Fruit fly (Drosophila melanogaster): ENCODE results near the gene BicD.
A peak's percentile ranks its signal among the peaks of the same experiment; 100 is the strongest.

BicD gene

DNA sequence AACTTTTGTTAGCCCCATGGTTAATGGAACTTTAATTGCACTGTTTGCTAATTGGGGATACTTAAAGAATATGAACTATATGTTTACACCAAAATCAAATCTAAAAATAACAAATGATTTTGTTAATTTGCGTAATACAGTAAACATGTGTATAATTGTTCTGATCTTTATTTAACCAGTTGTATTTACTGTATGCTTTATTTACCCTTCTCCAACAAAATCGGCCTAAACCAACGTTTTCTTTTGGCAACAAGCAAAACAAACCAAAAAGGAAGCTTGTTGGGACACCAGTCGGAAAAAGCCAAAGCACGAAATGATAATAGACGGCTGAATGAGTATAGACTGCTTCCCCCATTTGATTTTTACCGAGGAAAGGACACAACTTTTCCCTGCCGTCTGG, 2.4 kb downstream of the BicD start (continued):
- peak; percentile 62 for TF ChIP-seq mirr (GFP tag; optimal IDR thresholded peaks at IDR 0.05)
- TF ChIP-seq pho (GFP tag; optimal IDR thresholded peaks at IDR 0.05) = peak; percentile 59
- no peak for TF ChIP-seq trem (tag; optimal IDR thresholded peaks at IDR 0.05)
- TF ChIP-seq H15 (GFP tag; IDR thresholded peaks at IDR 0.05) = no peak
- TF ChIP-seq sob (GFP tag; IDR thresholded peaks at IDR 0.05) = peak; percentile 78; the same call in 1 of the 2 replicates
- TF ChIP-seq CG8290 (GFP tag; optimal IDR thresholded peaks at IDR 0.05) = no peak
- TF ChIP-seq CG8290 (tag; optimal IDR thresholded peaks at IDR 0.05) = peak in 1 of 2 experiments; percentile 95
- TF ChIP-seq CG9817 (tag; optimal IDR thresholded peaks at IDR 0.05) = peak; percentile 73
- peak; percentile 28 for TF ChIP-seq MTF-1 (GFP tag; optimal IDR thresholded peaks at IDR 0.05; ENCODE audit: borderline replicate concordance)
- no peak for TF ChIP-seq corto (GFP tag; optimal IDR thresholded peaks at IDR 0.05)
- TF ChIP-seq gce (GFP tag; IDR thresholded peaks at IDR 0.05) = no peak
- peak; percentile 42; the same call in 1 of the 3 replicates for TF ChIP-seq CG34422 (GFP tag; IDR thresholded peaks at IDR 0.05)
- TF ChIP-seq CG13287 (GFP tag; IDR thresholded peaks at IDR 0.05; ENCODE audit: partially characterized antibody) = no peak
- TF ChIP-seq CG8359 (GFP tag; optimal IDR thresholded peaks at IDR 0.05; ENCODE audit: borderline replicate concordance) = no peak
- TF ChIP-seq CG6854 (GFP tag; optimal IDR thresholded peaks at IDR 0.05) = peak; percentile 80
- TF ChIP-seq CG17612 (GFP tag; IDR thresholded peaks at IDR 0.05) = peak; percentile 44; the same call in 1 of the 2 replicates
- TF ChIP-seq CG9609 (GFP tag; optimal IDR thresholded peaks at IDR 0.05) = no peak
- no peak for TF ChIP-seq croc (GFP tag; conservative IDR thresholded peaks at IDR 0.05)
- peak; percentile 69 for TF ChIP-seq Dek (tag; optimal IDR thresholded peaks at IDR 0.05)
- no peak for TF ChIP-seq CG11723 (GFP tag; optimal IDR thresholded peaks at IDR 0.05)
- peak; percentile 58 for TF ChIP-seq scrt (GFP tag; optimal IDR thresholded peaks at IDR 0.05)
- TF ChIP-seq kah (GFP tag; optimal IDR thresholded peaks at IDR 0.05) = no peak
- TF ChIP-seq CG43689 (GFP tag; IDR thresholded peaks at IDR 0.05) = no peak
- no peak for TF ChIP-seq twi (tag; optimal IDR thresholded peaks at IDR 0.05)
- TF ChIP-seq hb (GFP tag; IDR thresholded peaks at IDR 0.05; ENCODE audit: partially characterized antibody) = no peak
- TF ChIP-seq CG12391 (tag; optimal IDR thresholded peaks at IDR 0.05) = peak; percentile 9
- peak; percentile 66 for TF ChIP-seq Adf1 (GFP tag; IDR thresholded peaks at IDR 0.05)
- TF ChIP-seq gcm (GFP tag; optimal IDR thresholded peaks at IDR 0.05) = no peak
- TF ChIP-seq CG42726 (GFP tag; IDR thresholded peaks at IDR 0.05; ENCODE audit: partially characterized antibody) = no peak
- TF ChIP-seq CG34224 (GFP tag; IDR thresholded peaks at IDR 0.05; ENCODE audit: partially characterized antibody) = no peak
- TF ChIP-seq tup (GFP tag; optimal IDR thresholded peaks at IDR 0.05) = peak; percentile 14
- no peak for TF ChIP-seq chn (GFP tag; optimal IDR thresholded peaks at IDR 0.05)
- TF ChIP-seq B-H2 (GFP tag; optimal IDR thresholded peaks at IDR 0.05) = peak; percentile 89
- peak; percentile 59 for TF ChIP-seq CG10147 (GFP tag; optimal IDR thresholded peaks at IDR 0.05)
- peak; percentile 83; the same call in 2 of the 3 replicates for TF ChIP-seq Dbx (GFP tag; IDR thresholded peaks at IDR 0.05)
- TF ChIP-seq cad (GFP tag; optimal IDR thresholded peaks at IDR 0.05) = no peak
- TF ChIP-seq CG30431 (GFP tag; optimal IDR thresholded peaks at IDR 0.05) = no peak
- no peak for TF ChIP-seq CG16779 (GFP tag; IDR thresholded peaks at IDR 0.05)
- TF ChIP-seq CG6254 (GFP tag; optimal IDR thresholded peaks at IDR 0.05) = no peak
- no peak for TF ChIP-seq jigr1 (GFP tag; IDR thresholded peaks at IDR 0.05)
- no peak for TF ChIP-seq H2.0 (GFP tag; IDR thresholded peaks at IDR 0.05)
- no peak for TF ChIP-seq CG9797 (GFP tag; optimal IDR thresholded peaks at IDR 0.05)
- TF ChIP-seq Mes4 (GFP tag; optimal IDR thresholded peaks at IDR 0.05) = no peak
- TF ChIP-seq pnt (GFP tag; optimal IDR thresholded peaks at IDR 0.05) = peak; percentile 6
- peak; percentile 55 for TF ChIP-seq CG9727 (GFP tag; optimal IDR thresholded peaks at IDR 0.05)
- TF ChIP-seq psq (GFP tag; optimal IDR thresholded peaks at IDR 0.05) = no peak
- TF ChIP-seq CG6272 (GFP tag; IDR thresholded peaks at IDR 0.05) = no peak
- no peak for TF ChIP-seq Dll (GFP tag; IDR thresholded peaks at IDR 0.05; ENCODE audit: partially characterized antibody)
- TF ChIP-seq CG12659 (GFP tag; optimal IDR thresholded peaks at IDR 0.05) = peak; percentile 57
- TF ChIP-seq CG8388 (GFP tag; optimal IDR thresholded peaks at IDR 0.05) = no peak
- TF ChIP-seq luna (GFP tag; optimal IDR thresholded peaks at IDR 0.05) = peak; percentile 80

All from whole organism, embryonic.